Fruit fly (Drosophila melanogaster): ENCODE measurements around the gene CG7091.

CG7091 gene

DNA sequence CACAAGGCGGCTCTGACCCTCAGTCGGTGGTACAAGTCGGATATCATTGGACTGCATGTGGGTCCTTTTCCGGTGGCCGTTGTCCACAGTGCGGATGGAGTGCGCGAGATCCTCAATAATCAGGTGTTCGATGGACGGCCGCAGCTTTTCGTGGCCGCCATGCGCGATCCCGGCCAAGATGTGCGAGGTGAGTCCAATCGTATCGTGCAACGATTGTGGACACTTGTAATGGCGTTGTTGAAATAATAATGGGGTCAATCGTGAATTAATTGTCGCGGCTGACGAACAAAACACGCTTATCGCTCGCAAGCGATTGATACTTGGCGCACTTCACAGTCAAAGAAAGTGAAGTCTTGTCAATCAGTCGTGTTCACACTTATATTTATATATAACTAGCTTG lies 13.8 kb upstream of the CG7091 start:
- TF ChIP-seq CG32121 (GFP tag; IDR thresholded peaks at IDR 0.05) (no peak), CG15710 (tag; optimal IDR thresholded peaks at IDR 0.05) (no peak)

DNA sequence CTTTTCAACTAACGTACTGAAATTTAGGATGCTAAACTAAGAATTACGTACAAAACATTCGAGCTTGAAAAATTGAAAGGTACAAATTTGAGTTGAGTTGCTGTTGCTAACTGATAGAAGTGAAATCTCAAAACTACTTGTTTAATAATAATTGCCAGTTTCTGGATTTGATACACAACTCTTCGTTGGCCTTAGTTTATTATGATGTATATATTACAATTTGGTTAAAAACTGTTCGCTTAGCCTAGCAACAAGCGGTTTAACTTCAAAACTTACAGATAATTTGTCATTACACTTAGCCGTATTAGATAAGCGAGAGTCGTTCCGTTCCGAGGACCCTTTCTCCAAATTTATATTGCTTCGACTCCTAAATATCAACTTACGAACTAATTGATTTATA lies 10.2 kb upstream of the CG7091 start, which contains the start of the genes CG14384 and grsm:
TSS of gene CG14384 (minus strand) at position 101 of the 400 bp plus-strand sequence.
TSS of gene grsm (minus strand) at position 101 of the 400 bp plus-strand sequence.
- TF ChIP-seq CG14655 (GFP tag; optimal IDR thresholded peaks at IDR 0.05) (no peak), CG8159 (tag; optimal IDR thresholded peaks at IDR 0.05) (no peak), Snoo (tag; optimal IDR thresholded peaks at IDR 0.05) (no peak), rn (GFP tag; IDR thresholded peaks at IDR 0.05) (no peak), CG9948 (tag; optimal IDR thresholded peaks at IDR 0.05) (no peak), CG15710 (tag; optimal IDR thresholded peaks at IDR 0.05) (no peak), D1 (tag; optimal IDR thresholded peaks at IDR 0.05) (no peak)

- no peak for TF ChIP-seq CG8301 (tag; optimal IDR thresholded peaks at IDR 0.05)
- TF ChIP-seq rn (GFP tag; IDR thresholded peaks at IDR 0.05): no peak
- TF ChIP-seq D1 (tag; optimal IDR thresholded peaks at IDR 0.05): no peak
- no peak for TF ChIP-seq CG10348 (GFP tag; IDR thresholded peaks at IDR 0.05)
- no peak for TF ChIP-seq CG4496 (GFP tag; IDR thresholded peaks at IDR 0.05)
- no peak for TF ChIP-seq Pif1A (GFP tag; optimal IDR thresholded peaks at IDR 0.05)
- no peak for TF ChIP-seq CG8159 (tag; optimal IDR thresholded peaks at IDR 0.05)
- TF ChIP-seq Pif1B (GFP tag; optimal IDR thresholded peaks at IDR 0.05): no peak
Measured at dm6 chr3R:12972106-12972505, 5.7 kb upstream of the CG7091 start.

dm6 chr3R:12974447-12974846 lies 3.4 kb upstream of the CG7091 start:
- TF ChIP-seq Ets98B (GFP tag; IDR thresholded peaks at IDR 0.05) (no peak), Pif1B (GFP tag; optimal IDR thresholded peaks at IDR 0.05) (peak; percentile 63), CG9948 (tag; optimal IDR thresholded peaks at IDR 0.05) (peak; percentile 43), fd96Ca (GFP tag; IDR thresholded peaks at IDR 0.05) (no peak), CG14655 (GFP tag; optimal IDR thresholded peaks at IDR 0.05) (peak; percentile 53), CG4496 (GFP tag; IDR thresholded peaks at IDR 0.05) (0 out of 3 replicates have a peak, but pooled peaks have one; percentile 23), CG15710 (tag; optimal IDR thresholded peaks at IDR 0.05) (no peak), gl (tag; optimal IDR thresholded peaks at IDR 0.05) (no peak), Pif1A (GFP tag; optimal IDR thresholded peaks at IDR 0.05) (peak; percentile 22)

- no peak for TF ChIP-seq fd96Ca (GFP tag; IDR thresholded peaks at IDR 0.05)
- TF ChIP-seq CG10348 (GFP tag; IDR thresholded peaks at IDR 0.05): no peak
- TF ChIP-seq CG17806 (tag; optimal IDR thresholded peaks at IDR 0.05): no peak
- no peak for TF ChIP-seq gl (tag; optimal IDR thresholded peaks at IDR 0.05)
- no peak for TF ChIP-seq CG32121 (GFP tag; IDR thresholded peaks at IDR 0.05)
- TF ChIP-seq CG4496 (GFP tag; IDR thresholded peaks at IDR 0.05): no peak
- TF ChIP-seq Snoo (tag; optimal IDR thresholded peaks at IDR 0.05): no peak
- no peak for TF ChIP-seq CG12605 (GFP tag; IDR thresholded peaks at IDR 0.05)
- TF ChIP-seq D1 (tag; optimal IDR thresholded peaks at IDR 0.05): no peak
- TF ChIP-seq CG8159 (tag; optimal IDR thresholded peaks at IDR 0.05): no peak
- no peak for TF ChIP-seq CG34367 (tag; optimal IDR thresholded peaks at IDR 0.05)
- TF ChIP-seq Pif1B (GFP tag; optimal IDR thresholded peaks at IDR 0.05): no peak
- TF ChIP-seq EcR (GFP tag; optimal IDR thresholded peaks at IDR 0.05): no peak
- no peak for TF ChIP-seq CG14655 (GFP tag; optimal IDR thresholded peaks at IDR 0.05)
- no peak for TF ChIP-seq CG15710 (tag; optimal IDR thresholded peaks at IDR 0.05)
- no peak for TF ChIP-seq CG9948 (tag; optimal IDR thresholded peaks at IDR 0.05)
- no peak for TF ChIP-seq CG8301 (tag; optimal IDR thresholded peaks at IDR 0.05)
- no peak for TF ChIP-seq Pif1A (GFP tag; optimal IDR thresholded peaks at IDR 0.05)
- no peak for TF ChIP-seq Ets98B (GFP tag; IDR thresholded peaks at IDR 0.05)
Measured at dm6 chr3R:12975223-12975622, 2.6 kb upstream of the CG7091 start.

DNA sequence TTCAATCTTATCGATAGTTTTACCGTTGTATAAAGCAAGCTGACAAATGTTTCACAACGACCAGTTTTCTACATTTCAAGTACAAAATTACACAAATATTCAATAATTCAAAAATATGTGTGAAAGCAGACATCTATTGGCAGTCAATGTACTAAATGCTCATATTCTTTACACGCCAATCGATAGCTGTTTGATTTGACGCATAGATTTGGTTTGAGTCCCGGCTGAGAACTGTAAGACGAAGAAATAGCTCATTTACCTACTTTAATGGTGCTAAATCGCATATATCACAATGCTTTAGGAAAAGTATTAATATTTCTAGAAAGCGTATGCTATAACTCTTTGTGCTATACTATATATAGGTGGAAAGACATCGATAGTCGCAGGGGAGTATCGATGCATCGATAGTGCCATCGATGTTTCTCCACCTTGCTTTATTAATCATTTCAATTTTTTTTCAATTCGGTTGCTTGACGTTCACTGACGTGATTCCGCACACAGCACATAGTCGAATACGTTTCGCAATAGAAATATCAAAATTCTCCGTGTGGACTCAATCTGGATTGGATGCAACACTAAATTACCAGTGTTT lies 2.9 kb downstream of the CG7091 start, which contains the start of gene Paip2:
TSS of gene Paip2 (plus strand) at position 165 of the 592 bp plus-strand sequence.
- TF ChIP-seq CG13204 (GFP tag; optimal IDR thresholded peaks at IDR 0.05) (no peak), CG14655 (GFP tag; optimal IDR thresholded peaks at IDR 0.05) (no peak), CG4496 (GFP tag; IDR thresholded peaks at IDR 0.05) (0 out of 3 replicates have a peak, but pooled peaks have one; percentile 28)

DNA sequence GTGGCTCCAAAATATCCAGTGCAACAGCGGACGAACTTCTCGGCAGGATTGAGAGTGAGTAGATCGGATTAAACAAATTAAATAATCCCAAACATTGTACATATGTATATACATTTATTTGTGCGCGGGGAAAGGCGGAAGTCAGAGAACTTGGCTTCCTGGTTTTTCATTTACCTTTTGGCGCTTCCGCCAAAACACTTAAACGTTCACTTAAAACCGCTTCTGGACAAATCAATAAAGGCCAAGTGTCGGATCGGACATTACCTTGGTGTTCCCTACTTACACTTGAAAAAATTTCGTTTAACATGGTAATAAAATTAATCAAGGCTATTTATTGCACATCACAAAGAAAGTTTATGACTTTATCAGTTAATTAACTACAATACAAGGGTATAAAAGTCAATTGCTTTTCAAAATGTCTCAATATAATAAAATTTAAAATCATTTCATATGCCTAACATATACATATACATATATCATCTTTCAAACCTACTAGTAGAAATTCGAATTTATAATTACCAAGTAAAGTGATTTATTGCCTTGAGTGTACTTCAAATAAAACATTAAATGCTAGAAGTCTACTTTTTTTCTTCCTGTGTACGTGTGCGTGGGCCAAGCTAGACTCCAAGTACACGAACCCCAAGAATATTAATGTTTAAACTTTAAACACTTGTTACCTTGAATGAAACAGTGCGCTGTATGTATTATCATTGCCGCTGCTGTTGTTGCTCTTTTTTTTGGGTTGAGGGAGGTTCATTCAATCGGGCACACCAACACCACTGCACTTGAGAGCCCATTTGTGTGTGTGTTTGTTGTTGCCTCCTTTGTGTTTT lies 3.8 kb downstream of the CG7091 start:
- TF ChIP-seq CG8301 (tag; optimal IDR thresholded peaks at IDR 0.05) (peak; percentile 76), Snoo (tag; optimal IDR thresholded peaks at IDR 0.05) (peak; percentile 66), CG13204 (GFP tag; optimal IDR thresholded peaks at IDR 0.05) (peak; percentile 36), CG8159 (tag; optimal IDR thresholded peaks at IDR 0.05) (peak; percentile 87), rn (GFP tag; IDR thresholded peaks at IDR 0.05) (0 out of 2 replicates have a peak, but pooled peaks have one; percentile 17), fd96Ca (GFP tag; IDR thresholded peaks at IDR 0.05) (peak; percentile 43; the same call in 1 of the 3 replicates), CG4496 (GFP tag; IDR thresholded peaks at IDR 0.05) (peak; percentile 73; the same call in 2 of the 3 replicates), gl (tag; optimal IDR thresholded peaks at IDR 0.05) (no peak), CG17806 (tag; optimal IDR thresholded peaks at IDR 0.05) (peak; percentile 73), Pif1B (GFP tag; optimal IDR thresholded peaks at IDR 0.05) (peak; percentile 46), CG34367 (tag; optimal IDR thresholded peaks at IDR 0.05) (peak; percentile 65), CG15710 (tag; optimal IDR thresholded peaks at IDR 0.05) (peak; percentile 72), D1 (tag; optimal IDR thresholded peaks at IDR 0.05) (no peak), Ets98B (GFP tag; IDR thresholded peaks at IDR 0.05) (peak; percentile 29), Pif1A (GFP tag; optimal IDR thresholded peaks at IDR 0.05) (peak; percentile 80), CG12605 (GFP tag; IDR thresholded peaks at IDR 0.05) (peak; percentile 54; the same call in 1 of the 2 replicates), CG14655 (GFP tag; optimal IDR thresholded peaks at IDR 0.05) (peak; percentile 86), CG10348 (GFP tag; IDR thresholded peaks at IDR 0.05) (no peak), EcR (GFP tag; optimal IDR thresholded peaks at IDR 0.05) (peak; percentile 91), CG32121 (GFP tag; IDR thresholded peaks at IDR 0.05) (peak; percentile 75), CG9948 (tag; optimal IDR thresholded peaks at IDR 0.05) (peak; percentile 76)

All from whole organism, pupa.